Fruit fly (Drosophila melanogaster): ENCODE measurements around the gene CG43232.

The CG43232 gene

dm6 chr2L:6920661-6921359, 11.1 kb upstream of the CG43232 start, which contains the start of gene Hrb27C (continued):
- TF ChIP-seq Max (GFP tag; optimal IDR thresholded peaks at IDR 0.05) (no peak), dmrt99B (tag; optimal IDR thresholded peaks at IDR 0.05) (no peak), CG33557 (GFP tag; optimal IDR thresholded peaks at IDR 0.05) (no peak), CG34376 (GFP tag; optimal IDR thresholded peaks at IDR 0.05) (no peak), pnt (GFP tag; optimal IDR thresholded peaks at IDR 0.05) (no peak), CG13775 (GFP tag; optimal IDR thresholded peaks at IDR 0.05) (no peak), Xbp1 (GFP tag; optimal IDR thresholded peaks at IDR 0.05) (no peak), CG12104 (GFP tag; optimal IDR thresholded peaks at IDR 0.05) (no peak), CG34224 (GFP tag; IDR thresholded peaks at IDR 0.05; ENCODE audit: partially characterized antibody) (no peak), Nf-YC (tag; optimal IDR thresholded peaks at IDR 0.05) (peak; percentile 43), CG9797 (GFP tag; optimal IDR thresholded peaks at IDR 0.05) (no peak), sd (tag; optimal IDR thresholded peaks at IDR 0.05) (peak; percentile 58), nom (GFP tag; optimal IDR thresholded peaks at IDR 0.05) (no peak), CG12071 (GFP tag; optimal IDR thresholded peaks at IDR 0.05) (no peak), rib (GFP tag; IDR thresholded peaks at IDR 0.05) (peak; percentile 81), dm (GFP tag; optimal IDR thresholded peaks at IDR 0.05) (peak; percentile 66), Rfx (GFP tag; IDR thresholded peaks at IDR 0.05) (no peak), Blimp-1 (GFP tag; optimal IDR thresholded peaks at IDR 0.05) (no peak), pum (GFP tag; optimal IDR thresholded peaks at IDR 0.05) (no peak), Mrtf (GFP tag; IDR thresholded peaks at IDR 0.05) (no peak), otp (GFP tag; IDR thresholded peaks at IDR 0.05) (no peak), ssp (GFP tag; IDR thresholded peaks at IDR 0.05) (no peak), Gug (GFP tag; IDR thresholded peaks at IDR 0.05) (no peak), trh (GFP tag; optimal IDR thresholded peaks at IDR 0.05) (no peak), tio (GFP tag; optimal IDR thresholded peaks at IDR 0.05) (no peak), jing (GFP tag; optimal IDR thresholded peaks at IDR 0.05) (no peak), Dek (tag; optimal IDR thresholded peaks at IDR 0.05) (no peak), D19A (tag; optimal IDR thresholded peaks at IDR 0.05) (no peak), CG17802 (tag; optimal IDR thresholded peaks at IDR 0.05) (no peak), CG10274 (GFP tag; optimal IDR thresholded peaks at IDR 0.05) (no peak), p53 (GFP tag; optimal IDR thresholded peaks at IDR 0.05) (no peak), sug (tag; optimal IDR thresholded peaks at IDR 0.05) (no peak), oc (tag; optimal IDR thresholded peaks at IDR 0.05) (no peak), Gsc (GFP tag; IDR thresholded peaks at IDR 0.05) (no peak), Bgb (GFP tag; IDR thresholded peaks at IDR 0.05; ENCODE audit: partially characterized antibody) (peak; percentile 40; the same call in 1 of the 2 replicates), tup (GFP tag; optimal IDR thresholded peaks at IDR 0.05) (no peak), Fer3 (tag; optimal IDR thresholded peaks at IDR 0.05) (no peak), Kr (GFP tag; optimal IDR thresholded peaks at IDR 0.05) (no peak), CG16815 (GFP tag; optimal IDR thresholded peaks at IDR 0.05) (no peak), CG2116 (GFP tag; optimal IDR thresholded peaks at IDR 0.05) (no peak), phol (tag; optimal IDR thresholded peaks at IDR 0.05) (peak; percentile 12), row (GFP tag; IDR thresholded peaks at IDR 0.05) (no peak), CG17359 (tag; optimal IDR thresholded peaks at IDR 0.05) (no peak), CG3995 (GFP tag; optimal IDR thresholded peaks at IDR 0.05) (no peak), Nf-YB (GFP tag; optimal IDR thresholded peaks at IDR 0.05) (peak; percentile 16), hb (GFP tag; IDR thresholded peaks at IDR 0.05; ENCODE audit: partially characterized antibody) (no peak), bcd (GFP tag; optimal IDR thresholded peaks at IDR 0.05) (no peak), cwo (GFP tag; optimal IDR thresholded peaks at IDR 0.05) (no peak), CG4360 (GFP tag; IDR thresholded peaks at IDR 0.05) (no peak), Hsf (GFP tag; optimal IDR thresholded peaks at IDR 0.05) (no peak)
